Worm (Caenorhabditis elegans): ENCODE data around the gene decr-1.3.
A peak's percentile ranks its signal among the peaks of the same experiment; 100 is the strongest.

The decr-1.3 gene

DNA sequence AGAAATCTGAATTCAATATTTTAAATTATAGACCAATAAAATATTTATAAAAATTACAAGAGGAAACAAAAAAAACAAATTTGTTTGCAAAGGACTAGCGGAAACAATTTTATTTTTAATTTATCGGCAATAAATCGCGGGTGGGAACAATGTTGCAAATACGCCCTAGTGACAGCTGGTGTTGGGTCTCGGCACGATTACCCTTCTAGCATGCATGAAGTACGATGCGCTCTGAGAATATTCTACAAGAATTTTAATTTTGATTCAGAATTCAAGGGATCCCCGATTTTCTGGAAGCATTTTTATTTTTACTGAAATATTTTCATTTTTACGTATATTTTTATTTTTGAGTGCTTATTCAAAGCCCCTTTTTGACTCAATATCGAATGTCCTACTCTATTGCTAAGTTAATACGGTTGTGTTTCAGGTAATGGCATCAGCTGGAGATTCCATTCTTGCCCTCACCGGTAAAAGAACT is 11.7 kb upstream of the decr-1.3 start, which contains the start of the genes mig-5 and cct-1 (continued):
- TF ChIP-seq zag-1 (tag; optimal IDR thresholded peaks at IDR 0.05), result peak; percentile 87
- TF ChIP-seq aly-2 (tag; optimal IDR thresholded peaks at IDR 0.05), result no peak
- TF ChIP-seq F26F4.8 (GFP tag; conservative IDR thresholded peaks at IDR 0.05), result no peak
- TF ChIP-seq daf-19 (GFP tag; conservative IDR thresholded peaks at IDR 0.05), result no peak
- TF ChIP-seq F44E2.7 (GFP tag; IDR thresholded peaks at IDR 0.05), result no peak
- TF ChIP-seq lin-1 (GFP tag; IDR thresholded peaks at IDR 0.05), result peak; percentile 85
- TF ChIP-seq saeg-2 (GFP tag; IDR thresholded peaks at IDR 0.05), result peak; percentile 76; the same call in 1 of the 2 replicates
- TF ChIP-seq lin-38 (GFP tag; IDR thresholded peaks at IDR 0.05), result peak; percentile 100
- peak; percentile 25 for TF ChIP-seq ceh-28 (tag; optimal IDR thresholded peaks at IDR 0.05)
- peak; percentile 97 for TF ChIP-seq T26A8.4 (GFP tag; IDR thresholded peaks at IDR 0.05)
- no peak for TF ChIP-seq F49E8.2 (tag; optimal IDR thresholded peaks at IDR 0.05; ENCODE audit: borderline replicate concordance)
- no peak for TF ChIP-seq D1046.2 (GFP tag; IDR thresholded peaks at IDR 0.05)
- TF ChIP-seq mdl-1 (tag; optimal IDR thresholded peaks at IDR 0.05), result peak; percentile 51 to 75
- TF ChIP-seq sdz-12 (GFP tag; optimal IDR thresholded peaks at IDR 0.05), result no peak
- peak; percentile 98 for TF ChIP-seq nhr-77 (tag; optimal IDR thresholded peaks at IDR 0.05)
- no peak for TF ChIP-seq snpc-4 (tag; optimal IDR thresholded peaks at IDR 0.05)
- TF ChIP-seq unc-62 (GFP tag; optimal IDR thresholded peaks at IDR 0.05 in 1 of 2), result peak in 1 of 2 experiments; percentile 98
- no peak for TF ChIP-seq unc-62 (tag; optimal IDR thresholded peaks at IDR 0.05)
- peak; percentile 81 for TF ChIP-seq zip-2 (tag; optimal IDR thresholded peaks at IDR 0.05)
- peak; percentile 94 for TF ChIP-seq hlh-11 (tag; optimal IDR thresholded peaks at IDR 0.05)
- TF ChIP-seq lir-3 (tag; optimal IDR thresholded peaks at IDR 0.05), result peak; percentile 41
- no peak for TF ChIP-seq cey-2 (tag; optimal IDR thresholded peaks at IDR 0.05; ENCODE audit: borderline replicate concordance, insufficient read depth)
- peak; percentile 91 for TF ChIP-seq nhr-28 (tag; optimal IDR thresholded peaks at IDR 0.05)
- peak; percentile 87 for TF ChIP-seq nhr-48 (tag; optimal IDR thresholded peaks at IDR 0.05)
- 0 out of 2 replicates have a peak, but pooled peaks have one; percentile 29 for TF ChIP-seq vab-7 (GFP tag; IDR thresholded peaks at IDR 0.05)
- peak; percentile 98 for TF ChIP-seq dve-1 (tag; optimal IDR thresholded peaks at IDR 0.05; ENCODE audit: insufficient read depth)
- peak; percentile 99 for TF ChIP-seq mep-1 (tag; optimal IDR thresholded peaks at IDR 0.05)
- TF ChIP-seq unc-39 (tag; optimal IDR thresholded peaks at IDR 0.05), result no peak
- TF ChIP-seq snpc-1.2 (GFP tag; IDR thresholded peaks at IDR 0.05), result no peak
- peak; percentile 9 for TF ChIP-seq fos-1 (tag; optimal IDR thresholded peaks at IDR 0.05)
- TF ChIP-seq ztf-11 (tag; optimal IDR thresholded peaks at IDR 0.05), result no peak
- peak; percentile 49 for TF ChIP-seq nhr-237 (tag; optimal IDR thresholded peaks at IDR 0.05)
- no peak for TF ChIP-seq skn-1 (tag; optimal IDR thresholded peaks at IDR 0.05)
- peak; percentile 99 to 100 for TF ChIP-seq lsy-2 (tag; optimal IDR thresholded peaks at IDR 0.05)
- TF ChIP-seq nhr-42 (GFP tag; IDR thresholded peaks at IDR 0.05), result peak; percentile 78; the same call in 1 of the 2 replicates
- TF ChIP-seq zfp-3 (GFP tag; conservative IDR thresholded peaks at IDR 0.05), result peak; percentile 87
- TF ChIP-seq daf-12 (tag; optimal IDR thresholded peaks at IDR 0.05), result no peak
- TF ChIP-seq hmg-1.1 (GFP tag; IDR thresholded peaks at IDR 0.05), result peak; percentile 98
- TF ChIP-seq lin-13 (GFP tag; optimal IDR thresholded peaks at IDR 0.05), result peak; percentile 87
- no peak for TF ChIP-seq tag-97 (GFP tag; IDR thresholded peaks at IDR 0.05)
- TF ChIP-seq ceh-20 (GFP tag; IDR thresholded peaks at IDR 0.05), result peak; percentile 92
- peak; percentile 58 for TF ChIP-seq Y48G9A.11 (GFP tag; IDR thresholded peaks at IDR 0.05)
- TF ChIP-seq php-3 (GFP tag; IDR thresholded peaks at IDR 0.05), result peak; percentile 96
- peak; percentile 93 for TF ChIP-seq T20F7.1 (GFP tag; optimal IDR thresholded peaks at IDR 0.05)
- peak; percentile 87 for TF ChIP-seq ztf-7 (tag; optimal IDR thresholded peaks at IDR 0.05)
- TF ChIP-seq mdt-29 (GFP tag; IDR thresholded peaks at IDR 0.05), result peak; percentile 77
- TF ChIP-seq mxl-2 (GFP tag; conservative IDR thresholded peaks at IDR 0.05), result peak; percentile 57; the same call in 1 of the 2 replicates
- TF ChIP-seq nhr-102 (tag; optimal IDR thresholded peaks at IDR 0.05), result peak; percentile 96
- TF ChIP-seq daf-8 (GFP tag; IDR thresholded peaks at IDR 0.05), result no peak
- TF ChIP-seq gei-8 (GFP tag; optimal IDR thresholded peaks at IDR 0.05), result no peak
- TF ChIP-seq zip-11 (GFP tag; IDR thresholded peaks at IDR 0.05), result no peak
- no peak for TF ChIP-seq attf-4 (tag; optimal IDR thresholded peaks at IDR 0.05)

Measured in whole organism, L4 larva.